Worm (Caenorhabditis elegans): ENCODE data around the gene R07B7.9.

R07B7.9 gene

DNA sequence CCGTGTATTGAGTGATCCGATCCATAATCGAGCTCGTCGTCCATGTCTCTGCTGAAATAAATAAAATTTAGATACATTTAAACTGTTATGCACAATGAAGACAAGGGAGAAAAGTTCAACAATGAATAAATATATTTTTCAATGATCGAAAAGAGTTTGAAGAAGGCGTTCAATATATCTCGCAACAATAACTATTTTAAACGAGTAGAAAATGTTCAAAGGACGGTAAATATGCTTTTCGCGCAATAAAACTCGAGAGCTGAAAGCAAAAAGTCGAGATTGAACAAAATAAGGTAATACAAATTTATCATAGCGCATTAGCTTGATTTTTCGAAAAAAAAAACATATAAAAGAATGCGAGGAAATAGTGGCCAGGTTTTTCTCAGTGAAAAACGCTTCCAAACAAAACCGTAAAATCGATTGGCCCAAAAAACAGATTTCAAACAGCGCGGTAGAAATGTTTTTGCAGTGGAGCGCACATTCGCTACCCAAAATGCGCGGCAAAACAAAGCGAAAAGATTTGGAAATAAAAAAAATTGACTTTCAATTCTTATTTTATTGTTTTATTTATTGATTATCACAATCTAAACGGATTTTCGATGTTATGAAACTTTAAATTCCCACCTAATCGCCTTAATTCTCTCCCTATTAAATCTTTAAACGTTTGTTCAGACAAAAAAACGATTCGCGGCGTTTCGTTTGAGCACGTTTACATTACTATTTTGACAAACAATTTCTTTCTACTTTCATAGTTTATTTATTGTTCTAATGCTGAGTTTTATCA, 39.2 kb downstream of the R07B7.9 start, which contains the start of the genes kup-1 and F10C2.4:
kup-1 (minus strand) TSS at position 51 of the 784 bp plus-strand sequence.
F10C2.4 (plus strand) TSS at position 734 of the 784 bp plus-strand sequence.
- peak; percentile 79 for TF ChIP-seq unc-55 (GFP tag; optimal IDR thresholded peaks at IDR 0.05)
- TF ChIP-seq C34F6.9 (tag; optimal IDR thresholded peaks at IDR 0.05), result peak; percentile 67
- TF ChIP-seq sma-9 (GFP tag; optimal IDR thresholded peaks at IDR 0.05), result no peak
- TF ChIP-seq sma-9 (tag; optimal IDR thresholded peaks at IDR 0.05), result no peak
- TF ChIP-seq lin-13 (GFP tag; optimal IDR thresholded peaks at IDR 0.05), result peak; percentile 45
- TF ChIP-seq mbf-1 (tag; optimal IDR thresholded peaks at IDR 0.05), result no peak
- peak; percentile 41 for TF ChIP-seq crh-2 (tag; optimal IDR thresholded peaks at IDR 0.05)
- no peak for TF ChIP-seq mdl-1 (tag; optimal IDR thresholded peaks at IDR 0.05)
- peak; percentile 66 for TF ChIP-seq sma-3 (GFP tag; optimal IDR thresholded peaks at IDR 0.05)
- peak; percentile 90 for TF ChIP-seq gmeb-1 (tag; optimal IDR thresholded peaks at IDR 0.05)
- no peak for TF ChIP-seq dmd-4 (tag; optimal IDR thresholded peaks at IDR 0.05)
- TF ChIP-seq snpc-4 (tag; optimal IDR thresholded peaks at IDR 0.05), result no peak
- TF ChIP-seq nhr-129 (tag; optimal IDR thresholded peaks at IDR 0.05), result peak; percentile 48
- TF ChIP-seq ceh-82 (tag; optimal IDR thresholded peaks at IDR 0.05), result no peak

DNA sequence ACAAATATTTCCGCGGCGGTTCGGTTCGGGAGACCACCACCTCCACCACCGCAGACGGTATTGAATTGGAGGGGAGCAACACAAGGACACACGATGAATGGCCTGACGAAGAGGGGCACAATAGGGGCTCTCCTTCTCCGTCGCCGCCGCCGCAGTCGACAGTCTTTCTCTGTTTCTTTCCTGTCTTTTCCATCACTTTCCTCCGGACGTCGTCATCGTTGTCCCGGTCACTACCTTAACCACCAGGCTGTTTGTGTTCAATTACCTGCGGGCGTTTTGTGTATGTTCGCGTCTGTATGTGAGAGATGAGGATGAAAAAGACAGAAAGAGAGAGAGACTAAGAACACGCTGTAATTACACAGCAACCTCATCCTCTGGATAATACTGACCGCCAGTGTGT, 40.4 kb downstream of the R07B7.9 start:
- peak; percentile 24 for TF ChIP-seq nhr-25 (tag; optimal IDR thresholded peaks at IDR 0.05)
- no peak for TF ChIP-seq ceh-16 (tag; optimal IDR thresholded peaks at IDR 0.05)

DNA sequence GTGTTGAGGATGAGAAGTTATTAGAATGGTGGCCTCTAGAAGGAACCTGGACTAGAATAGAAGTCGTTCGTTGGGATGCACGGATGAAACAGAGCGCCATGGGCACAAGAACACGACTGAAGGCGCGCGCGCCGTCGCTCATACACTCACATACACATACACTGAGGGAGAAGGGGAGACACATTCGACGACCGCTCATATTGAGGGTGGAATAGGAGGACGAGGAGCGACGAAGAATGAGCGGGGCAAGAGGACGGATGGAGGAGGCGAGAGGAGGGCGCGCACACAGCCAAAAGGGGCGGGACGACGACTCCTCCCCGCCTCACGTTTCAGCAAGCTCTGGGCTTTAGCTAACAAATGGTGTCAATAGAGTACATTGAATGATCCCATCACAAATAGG, 41.4 kb downstream of the R07B7.9 start:
- TF ChIP-seq ZK546.5 (tag; optimal IDR thresholded peaks at IDR 0.05) (no peak), F13H6.1 (tag; optimal IDR thresholded peaks at IDR 0.05) (peak; percentile 7), gmeb-1 (tag; optimal IDR thresholded peaks at IDR 0.05) (no peak), nhr-129 (tag; optimal IDR thresholded peaks at IDR 0.05) (peak; percentile 29), sma-3 (GFP tag; optimal IDR thresholded peaks at IDR 0.05) (no peak), ztf-4 (tag; optimal IDR thresholded peaks at IDR 0.05) (no peak), mab-5 (tag; optimal IDR thresholded peaks at IDR 0.05) (no peak), unc-55 (GFP tag; optimal IDR thresholded peaks at IDR 0.05) (peak; percentile 12), lin-11 (tag; optimal IDR thresholded peaks at IDR 0.05) (peak; percentile 32), C34F6.9 (tag; optimal IDR thresholded peaks at IDR 0.05) (peak; percentile 33), ama-1 (optimal IDR thresholded peaks at IDR 0.05) (peak; percentile 65)

DNA sequence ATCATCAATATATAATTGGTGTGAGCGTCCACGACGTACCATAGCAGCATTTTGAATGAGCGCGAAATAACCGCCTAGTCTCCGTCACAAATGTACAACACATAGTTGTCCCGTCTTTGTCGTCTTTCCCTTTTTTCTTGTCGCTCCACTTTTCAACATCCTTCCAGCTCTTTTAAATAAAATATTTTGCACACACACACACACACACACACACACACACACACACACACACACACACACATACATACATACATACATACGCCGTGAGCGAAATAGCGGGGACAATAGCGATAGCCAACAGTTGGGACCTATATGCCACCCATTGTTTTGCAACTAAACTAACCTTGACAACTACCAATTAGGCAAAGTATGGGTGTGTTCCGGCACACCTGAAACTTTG, 41.9 kb downstream of the R07B7.9 start:
- no peak for TF ChIP-seq nhr-11 (tag; optimal IDR thresholded peaks at IDR 0.05)
- no peak for TF ChIP-seq mab-5 (tag; optimal IDR thresholded peaks at IDR 0.05)
- TF ChIP-seq nhr-23 (tag; optimal IDR thresholded peaks at IDR 0.05), result no peak
- TF ChIP-seq nhr-129 (tag; optimal IDR thresholded peaks at IDR 0.05), result peak; percentile 11
- TF ChIP-seq crh-2 (tag; optimal IDR thresholded peaks at IDR 0.05), result no peak
- TF ChIP-seq nhr-12 (tag; optimal IDR thresholded peaks at IDR 0.05), result no peak
- no peak for TF ChIP-seq sma-9 (GFP tag; optimal IDR thresholded peaks at IDR 0.05)
- TF ChIP-seq sma-9 (tag; optimal IDR thresholded peaks at IDR 0.05), result no peak
- no peak for TF ChIP-seq unc-62 (GFP tag; optimal IDR thresholded peaks at IDR 0.05)
- no peak for TF ChIP-seq sem-4 (tag; optimal IDR thresholded peaks at IDR 0.05)
- no peak for TF ChIP-seq lsy-2 (tag; optimal IDR thresholded peaks at IDR 0.05)
- TF ChIP-seq unc-55 (GFP tag; optimal IDR thresholded peaks at IDR 0.05), result peak; percentile 59
- no peak for TF ChIP-seq sma-3 (GFP tag; optimal IDR thresholded peaks at IDR 0.05)
- TF ChIP-seq elt-3 (tag; optimal IDR thresholded peaks at IDR 0.05), result no peak
- TF ChIP-seq lin-13 (GFP tag; optimal IDR thresholded peaks at IDR 0.05), result no peak
- TF ChIP-seq ceh-82 (tag; optimal IDR thresholded peaks at IDR 0.05), result no peak
- peak; percentile 2 for TF ChIP-seq Y55F3AM.14 (GFP tag; optimal IDR thresholded peaks at IDR 0.05)
- no peak for TF ChIP-seq mbf-1 (tag; optimal IDR thresholded peaks at IDR 0.05)

DNA sequence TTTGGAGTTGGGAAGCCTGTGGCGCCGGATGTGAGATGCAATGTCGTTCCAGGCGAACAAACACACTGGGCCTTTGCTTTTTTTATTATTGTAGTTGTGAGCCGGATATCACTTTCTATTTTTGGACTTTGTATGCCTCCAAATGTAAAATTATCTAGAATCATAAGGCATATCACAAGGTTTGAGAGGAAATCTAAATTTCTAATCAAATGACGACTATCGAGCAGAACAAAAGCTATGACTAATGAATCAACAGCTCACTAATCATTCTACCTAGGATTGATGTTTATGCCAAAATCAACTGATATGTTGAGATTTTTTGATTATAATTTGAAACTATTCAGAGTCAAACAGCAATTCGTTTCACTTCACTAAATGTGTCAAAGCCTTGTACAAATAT, 42.3 kb downstream of the R07B7.9 start:
- peak; percentile 4 for TF ChIP-seq ztf-4 (tag; optimal IDR thresholded peaks at IDR 0.05)
- TF ChIP-seq ztf-1 (GFP tag; conservative IDR thresholded peaks at IDR 0.05), result no peak
- no peak for TF ChIP-seq alr-1 (tag; optimal IDR thresholded peaks at IDR 0.05)

Measured in whole organism, L2 larva.